Worm (Caenorhabditis elegans) whole organism, L2 larva: ENCODE results near the gene Y67D8C.7.

Experiments used
- C34F6.9 ChIP-seq: fragments of 150-350 bp; optimal IDR thresholded peaks from 2 replicates; lab custom pipeline; 2014; ENCODE audit warnings: missing biosample characterization, missing genetic modification characterization
- F13H6.1 ChIP-seq: sonication (generic microtip); optimal IDR thresholded peaks from 2 replicates; lab custom pipeline; 2016; ENCODE audit warnings: missing genetic modification characterization, missing compliant biosample characterization
- R02D3.7 ChIP-seq: fragments of 150-350 bp; optimal IDR thresholded peaks from 2 replicates; lab custom pipeline; 2014; ENCODE audit warnings: missing biosample characterization, missing genetic modification characterization
- Y55F3AM.14 ChIP-seq: fragments of 200-800 bp; sonication (Bioruptor generic); optimal IDR thresholded peaks from 2 replicates; lab custom pipeline; 2018; ENCODE audit warnings: mild to moderate bottlenecking, missing genetic modification characterization, missing compliant biosample characterization
- ZK546.5 ChIP-seq: sonication (generic microtip); optimal IDR thresholded peaks from 2 replicates; lab custom pipeline; 2017; ENCODE audit warnings: missing biosample characterization, missing genetic modification characterization
- alr-1 ChIP-seq: fragments of 150-350 bp; optimal IDR thresholded peaks from 2 replicates; lab custom pipeline; 2014; ENCODE audit warnings: missing biosample characterization, missing genetic modification characterization
- aly-2 ChIP-seq: fragments of 150-350 bp; optimal IDR thresholded peaks from 2 replicates; lab custom pipeline; 2014; ENCODE audit warnings: missing biosample characterization, missing genetic modification characterization
- ama-1 ChIP-seq: fragments of 150-350 bp; optimal IDR thresholded peaks from 2 replicates; lab custom pipeline; 2018; ENCODE audit warnings: inconsistent platforms
- blmp-1 ChIP-seq: sonication (generic microtip); optimal IDR thresholded peaks from 2 replicates; lab custom pipeline; 2017; ENCODE audit warnings: missing genetic modification characterization, mild to moderate bottlenecking, missing compliant biosample characterization, antibody characterized with exemption, moderate library complexity; ENCODE audit not compliant: insufficient read depth
- ceh-16 ChIP-seq: fragments of 150-350 bp; optimal IDR thresholded peaks from 2 replicates; lab custom pipeline; 2014; ENCODE audit warnings: missing biosample characterization, missing genetic modification characterization
- ceh-82 ChIP-seq: fragments of 150-350 bp; optimal IDR thresholded peaks from 2 replicates; lab custom pipeline; 2014; ENCODE audit warnings: missing biosample characterization, missing genetic modification characterization
- crh-2 ChIP-seq: sonication (generic microtip); optimal IDR thresholded peaks from 2 replicates; lab custom pipeline; 2017; ENCODE audit warnings: missing biosample characterization, missing genetic modification characterization
- dmd-4 ChIP-seq: sonication (generic microtip); optimal IDR thresholded peaks from 2 replicates; lab custom pipeline; 2017; ENCODE audit warnings: missing biosample characterization, missing genetic modification characterization
- egl-27 ChIP-seq: sonication (generic microtip); optimal IDR thresholded peaks from 3 replicates; lab custom pipeline; 2017; ENCODE audit warnings: missing biosample characterization, missing genetic modification reagents, missing genetic modification characterization
- fos-1 ChIP-seq: fragments of 150-350 bp; optimal IDR thresholded peaks from 2 replicates; lab custom pipeline; 2014; ENCODE audit warnings: missing biosample characterization, missing genetic modification characterization
- gmeb-1 ChIP-seq: fragments of 150-350 bp; optimal IDR thresholded peaks from 2 replicates; lab custom pipeline; 2014; ENCODE audit warnings: missing biosample characterization, missing genetic modification characterization
- lin-11 ChIP-seq: fragments of 150-350 bp; sonication (generic microtip); optimal IDR thresholded peaks from 2 replicates; lab custom pipeline; 2014; ENCODE audit warnings: missing biosample characterization, missing genetic modification characterization, inconsistent platforms, mixed read lengths
- lin-13 ChIP-seq: fragments of 150-350 bp; optimal IDR thresholded peaks from 2 replicates; lab custom pipeline; 2014; ENCODE audit warnings: missing biosample characterization, missing genetic modification reagents, missing genetic modification characterization
- lsy-2 ChIP-seq, 2 experiments: fragments of 150-350 bp in 1 of 2; sonication (generic microtip) in 1 of 2; optimal IDR thresholded peaks; 2 replicates each; lab custom pipeline; 2014 to 2017; ENCODE audit warnings: missing biosample characterization in 2 of 2, missing genetic modification characterization in 2 of 2
- mab-5 ChIP-seq: fragments of 150-350 bp; optimal IDR thresholded peaks from 2 replicates; lab custom pipeline; 2014; ENCODE audit warnings: missing biosample characterization, missing genetic modification characterization
- mbf-1 ChIP-seq: sonication (generic microtip); optimal IDR thresholded peaks from 2 replicates; lab custom pipeline; 2017; ENCODE audit warnings: missing biosample characterization, missing genetic modification characterization
- mdl-1 ChIP-seq, 2 experiments: fragments of 150-350 bp in 1 of 2; sonication (generic microtip) in 1 of 2; optimal IDR thresholded peaks; 2 replicates each; lab custom pipeline; 2017; ENCODE audit warnings: missing biosample characterization in 2 of 2, missing genetic modification characterization in 2 of 2
- nhr-10 ChIP-seq: sonication (generic microtip); optimal IDR thresholded peaks from 2 replicates; lab custom pipeline; 2017; ENCODE audit warnings: missing biosample characterization, missing genetic modification characterization
- nhr-11 ChIP-seq: fragments of 150-350 bp; optimal IDR thresholded peaks from 2 replicates; lab custom pipeline; 2014; ENCODE audit warnings: missing biosample characterization, missing genetic modification characterization
- nhr-12 ChIP-seq: fragments of 150-350 bp; optimal IDR thresholded peaks from 2 replicates; lab custom pipeline; 2014; ENCODE audit warnings: missing biosample characterization, missing genetic modification characterization
- nhr-129 ChIP-seq: fragments of 150-350 bp; optimal IDR thresholded peaks from 2 replicates; lab custom pipeline; 2014; ENCODE audit warnings: missing biosample characterization, missing genetic modification characterization
- nhr-21 ChIP-seq: fragments of 150-350 bp; optimal IDR thresholded peaks from 2 replicates; lab custom pipeline; 2014; ENCODE audit warnings: missing biosample characterization, missing genetic modification characterization
- nhr-237 ChIP-seq: fragments of 150-350 bp; optimal IDR thresholded peaks from 2 replicates; lab custom pipeline; 2014; ENCODE audit warnings: missing biosample characterization, missing genetic modification characterization
- nhr-25 ChIP-seq: fragments of 150-350 bp; sonication (generic microtip); optimal IDR thresholded peaks from 3 replicates; lab custom pipeline; 2014; ENCODE audit warnings: missing biosample characterization, missing genetic modification characterization
- nhr-6 ChIP-seq: fragments of 150-350 bp; optimal IDR thresholded peaks from 2 replicates; lab custom pipeline; 2014; ENCODE audit warnings: missing biosample characterization, missing genetic modification characterization
- nhr-77 ChIP-seq: fragments of 150-350 bp; optimal IDR thresholded peaks from 2 replicates; lab custom pipeline; 2014; ENCODE audit warnings: missing biosample characterization, missing genetic modification characterization
- peb-1 ChIP-seq: fragments of 150-350 bp; optimal IDR thresholded peaks from 2 replicates; lab custom pipeline; 2014; ENCODE audit warnings: missing biosample characterization, missing genetic modification characterization
- sem-4 ChIP-seq: fragments of 150-350 bp; optimal IDR thresholded peaks from 2 replicates; lab custom pipeline; 2014; ENCODE audit warnings: missing biosample characterization, missing genetic modification reagents, missing genetic modification characterization
- skn-1 ChIP-seq: sonication (generic microtip); optimal IDR thresholded peaks from 2 replicates; lab custom pipeline; 2017; ENCODE audit warnings: missing biosample characterization, missing genetic modification characterization
- sma-3 ChIP-seq: sonication (generic microtip); optimal IDR thresholded peaks from 2 replicates; lab custom pipeline; 2016; ENCODE audit warnings: missing genetic modification reagents, missing genetic modification characterization, missing compliant biosample characterization
- sma-9 ChIP-seq, 2 experiments: fragments of 150-350 bp in 1 of 2; sonication (generic microtip) in 1 of 2; optimal IDR thresholded peaks; 2 replicates each; lab custom pipeline; 2014 to 2016; ENCODE audit warnings: missing genetic modification characterization in 2 of 2, mild to moderate bottlenecking in 1 of 2, missing biosample characterization in 1 of 2, missing compliant biosample characterization in 1 of 2, missing genetic modification reagents in 1 of 2, moderate library complexity in 1 of 2
- snpc-4 ChIP-seq: fragments of 150-350 bp; optimal IDR thresholded peaks from 2 replicates; lab custom pipeline; 2014; ENCODE audit warnings: missing biosample characterization, missing genetic modification characterization
- unc-39 ChIP-seq: fragments of 150-350 bp; optimal IDR thresholded peaks from 2 replicates; lab custom pipeline; 2014; ENCODE audit warnings: missing biosample characterization, missing genetic modification characterization
- unc-55 ChIP-seq: fragments of 150-350 bp; sonication (generic microtip); optimal IDR thresholded peaks from 3 replicates; lab custom pipeline; 2014; ENCODE audit warnings: missing biosample characterization, missing genetic modification reagents, missing genetic modification characterization
- unc-62 ChIP-seq: fragments of 150-350 bp; optimal IDR thresholded peaks from 2 replicates; lab custom pipeline; 2014; ENCODE audit warnings: missing biosample characterization, missing genetic modification reagents, missing genetic modification characterization
- zag-1 ChIP-seq: fragments of 150-350 bp; optimal IDR thresholded peaks from 2 replicates; lab custom pipeline; 2014; ENCODE audit warnings: missing biosample characterization, missing genetic modification characterization
- ztf-1 ChIP-seq: fragments of 200-800 bp; sonication (Bioruptor generic); conservative IDR thresholded peaks from 2 replicates; pipeline ENCODE4 v1.3.6; 2022; ENCODE audit warnings: missing genetic modification characterization, missing compliant biosample characterization
- ztf-11 ChIP-seq: sonication (generic microtip); optimal IDR thresholded peaks from 2 replicates; lab custom pipeline; 2017; ENCODE audit warnings: missing biosample characterization, missing genetic modification characterization
- ztf-4 ChIP-seq: fragments of 150-350 bp; optimal IDR thresholded peaks from 2 replicates; lab custom pipeline; 2014; ENCODE audit warnings: missing biosample characterization, missing genetic modification characterization

Gene Y67D8C.7

ce11 chrIV:3062936-3063439, 3.7 kb downstream of the Y67D8C.7 start, which contains the start of gene Y67D8C.6:
Y67D8C.6 (minus strand) TSS chrIV:3063389.
- TF ChIP-seq alr-1 (tag; lab: Kevin White, UChicago) (no peak), nhr-6 (tag; lab: Kevin White, UChicago) (no peak), lin-11 (tag; lab: Kevin White, UChicago) (no peak), C34F6.9 (tag; lab: Kevin White, UChicago) (no peak), aly-2 (tag; lab: Kevin White, UChicago) (no peak), ztf-4 (tag; lab: Kevin White, UChicago) (no peak), dmd-4 (no peak), fos-1 (tag; lab: Kevin White, UChicago) (no peak), nhr-10 (no peak), unc-62 (no peak), ceh-82 (tag; lab: Kevin White, UChicago) (no peak), nhr-21 (tag; lab: Kevin White, UChicago) (no peak), Y55F3AM.14 (GFP tag; lab: Kevin White, UChicago) (no peak), ceh-16 (no peak), R02D3.7 (no peak), unc-39 (tag; lab: Kevin White, UChicago) (no peak), nhr-11 (tag; lab: Kevin White, UChicago) (no peak), sma-9 (GFP tag; optimal IDR thresholded peaks at IDR 0.05; lab: Kevin White, UChicago) (no peak), sma-9 (tag; optimal IDR thresholded peaks at IDR 0.05; lab: Kevin White, UChicago) (no peak), skn-1 (no peak)

- no peak for TF ChIP-seq nhr-10
- no peak for TF ChIP-seq gmeb-1 (tag; lab: Kevin White, UChicago)
- TF ChIP-seq nhr-21 (tag; lab: Kevin White, UChicago), result no peak
- no peak for TF ChIP-seq ztf-4 (tag; lab: Kevin White, UChicago)
- TF ChIP-seq peb-1 (tag; lab: Kevin White, UChicago), result no peak
- TF ChIP-seq nhr-77 (tag; lab: Kevin White, UChicago), result no peak
- no peak for TF ChIP-seq lin-11 (tag; lab: Kevin White, UChicago)
- TF ChIP-seq mab-5, result no peak
- TF ChIP-seq lin-13, result no peak
- no peak for TF ChIP-seq mbf-1
- TF ChIP-seq crh-2 (tag; lab: Kevin White, UChicago), result no peak
- TF ChIP-seq F13H6.1, result no peak
- no peak for TF ChIP-seq sem-4 (tag; lab: Kevin White, UChicago)
- TF ChIP-seq nhr-129 (tag; lab: Kevin White, UChicago), result no peak
- no peak for TF ChIP-seq ztf-11 (tag; lab: Kevin White, UChicago)
- TF ChIP-seq egl-27 (tag; lab: Kevin White, UChicago), result no peak
- TF ChIP-seq unc-55 (GFP tag; lab: Kevin White, UChicago), result no peak
These were observed 10.9 kb downstream of the Y67D8C.7 start for ce11 chrIV:3055848-3056247.

- no peak for TF ChIP-seq ztf-4 (tag; lab: Kevin White, UChicago)
- no peak for TF ChIP-seq skn-1
- no peak for TF ChIP-seq mbf-1
- TF ChIP-seq unc-55 (GFP tag; lab: Kevin White, UChicago), result peak; percentile 43
- no peak for TF ChIP-seq peb-1 (tag; lab: Kevin White, UChicago)
- peak; percentile 28 for TF ChIP-seq lin-13
- TF ChIP-seq sma-3, result no peak
- TF ChIP-seq nhr-11 (tag; lab: Kevin White, UChicago), result no peak
- no peak for TF ChIP-seq ztf-11 (tag; lab: Kevin White, UChicago)
- TF ChIP-seq F13H6.1, result no peak
- no peak for TF ChIP-seq nhr-77 (tag; lab: Kevin White, UChicago)
- TF ChIP-seq egl-27 (tag; lab: Kevin White, UChicago), result no peak
- no peak for TF ChIP-seq ZK546.5
- peak in 1 of 2 experiments; percentile 69 for TF ChIP-seq lsy-2 (tag; optimal IDR thresholded peaks at IDR 0.05; lab: Kevin White, UChicago)
- no peak for TF ChIP-seq blmp-1
- no peak for TF ChIP-seq ztf-1 (GFP tag; lab: Robert Waterston, UW)
- TF ChIP-seq mdl-1 (tag; optimal IDR thresholded peaks at IDR 0.05; lab: Kevin White, UChicago), result no peak
- TF ChIP-seq nhr-21 (tag; lab: Kevin White, UChicago), result no peak
- no peak for TF ChIP-seq dmd-4
- TF ChIP-seq mab-5, result no peak
- TF ChIP-seq nhr-12, result no peak
- TF ChIP-seq aly-2 (tag; lab: Kevin White, UChicago), result no peak
- no peak for TF ChIP-seq crh-2 (tag; lab: Kevin White, UChicago)
- no peak for TF ChIP-seq ceh-16
- TF ChIP-seq nhr-129 (tag; lab: Kevin White, UChicago), result no peak
- TF ChIP-seq snpc-4 (tag; lab: Kevin White, UChicago), result no peak
- no peak for TF ChIP-seq nhr-237 (tag; lab: Kevin White, UChicago)
- TF ChIP-seq C34F6.9 (tag; lab: Kevin White, UChicago), result peak; percentile 30
- no peak for TF ChIP-seq lin-11 (tag; lab: Kevin White, UChicago)
- no peak for TF ChIP-seq unc-62
- TF ChIP-seq R02D3.7, result no peak
- TF ChIP-seq ama-1, result no peak
- TF ChIP-seq nhr-25 (tag; lab: Kevin White, UChicago), result no peak
- TF ChIP-seq zag-1 (tag; lab: Kevin White, UChicago), result no peak
- TF ChIP-seq, all 48 proteins: peak for 4
These were observed 11.4 kb downstream of the Y67D8C.7 start for ce11 chrIV:3055320-3055719.
